Worm (Caenorhabditis elegans): ENCODE results near the gene Y57A10B.7.

DNA sequence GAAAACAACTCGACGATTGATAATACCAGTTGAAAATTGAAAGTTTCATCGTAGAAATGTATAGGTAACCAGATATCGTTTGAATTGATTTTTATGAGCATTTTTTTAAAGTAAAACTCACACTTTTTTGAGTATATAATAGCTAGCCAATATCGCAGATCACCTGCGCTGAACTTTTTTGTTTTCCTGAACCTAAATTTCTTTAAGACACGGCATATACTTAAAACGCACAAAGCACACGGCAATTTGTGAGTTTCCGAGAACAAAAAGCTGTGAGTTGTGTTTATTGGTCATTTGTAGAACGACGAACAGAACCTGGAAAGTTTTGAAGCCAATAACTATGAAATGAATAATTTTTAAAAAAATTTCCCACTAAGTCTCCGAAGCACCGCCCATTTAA, 8.2 kb upstream of the Y57A10B.7 start, which contains the start of gene sre-29:
- TF ChIP-seq him-1 (tag; optimal IDR thresholded peaks at IDR 0.05) (no peak), W03F9.2 (tag; optimal IDR thresholded peaks at IDR 0.05) (no peak), dao-5 (tag; optimal IDR thresholded peaks at IDR 0.05) (no peak)
